Fruit fly (Drosophila melanogaster) whole organism, wandering third instar larva: ENCODE data around the gene Lgr3.

Source experiments
- Abd-B ChIP-seq: fragments of >200 bp; optimal IDR thresholded peaks from 2 replicates; lab custom pipeline; 2017; ENCODE audit warnings: missing biosample characterization, missing genetic modification characterization
- CG32264 ChIP-seq: fragments of 200-800 bp; sonication (Bioruptor generic); optimal IDR thresholded peaks from 2 replicates; lab custom pipeline; 2016; ENCODE audit warnings: missing biosample characterization, missing genetic modification characterization
- CG9705 ChIP-seq: fragments of 200-800 bp; sonication (Bioruptor generic); optimal IDR thresholded peaks from 2 replicates; lab custom pipeline; 2018; ENCODE audit warnings: missing biosample characterization, mild to moderate bottlenecking, missing genetic modification characterization
- Dif ChIP-seq: fragments of 200-275, 200-300 bp; sonication (Bioruptor generic); optimal IDR thresholded peaks from 2 replicates; lab custom pipeline; 2018; ENCODE audit warnings: missing biosample characterization, missing genetic modification characterization; ENCODE audit not compliant: partially characterized antibody
- HLH106 ChIP-seq: fragments of 200-800 bp; optimal IDR thresholded peaks from 3 replicates; lab custom pipeline; 2019; ENCODE audit warnings: missing biosample characterization, mild to moderate bottlenecking, missing genetic modification characterization, moderate library complexity
- Hnf4 ChIP-seq: fragments of 200-800 bp; sonication (Bioruptor generic); optimal IDR thresholded peaks from 2 replicates; lab custom pipeline; 2016; ENCODE audit warnings: missing biosample characterization, mild to moderate bottlenecking, missing genetic modification characterization
- Hr78 ChIP-seq: fragments of >200 bp; optimal IDR thresholded peaks from 2 replicates; lab custom pipeline; 2017; ENCODE audit warnings: missing biosample characterization, missing genetic modification characterization
- Jra ChIP-seq: sonication (Bioruptor generic); optimal IDR thresholded peaks from 2 replicates; lab custom pipeline; 2016; ENCODE audit warnings: missing biosample characterization, missing genetic modification characterization
- Mio ChIP-seq: sonication (Bioruptor generic); optimal IDR thresholded peaks from 2 replicates; lab custom pipeline; 2016; ENCODE audit warnings: missing biosample characterization, missing genetic modification characterization
- Myc ChIP-seq: fragments of >200 bp; optimal IDR thresholded peaks from 2 replicates; lab custom pipeline; 2017
- N ChIP-seq: fragments of >200 bp; optimal IDR thresholded peaks from 2 replicates; lab custom pipeline; 2018; ENCODE audit warnings: missing biosample characterization, missing external identifiers, missing genetic modification characterization
- OdsH ChIP-seq: fragments of 200-800 bp; sonication (Bioruptor generic); optimal IDR thresholded peaks from 2 replicates; lab custom pipeline; 2016; ENCODE audit warnings: missing biosample characterization, mild to moderate bottlenecking, missing genetic modification characterization
- Rel ChIP-seq, 2 experiments: fragments of 200-800 bp; sonication (Bioruptor generic) in 1 of 2; optimal IDR thresholded peaks; 2 replicates in 1 of 2; 3 replicates in 1 of 2; lab custom pipeline; 2016 to 2019; ENCODE audit warnings: mild to moderate bottlenecking in 2 of 2, missing biosample characterization in 2 of 2, missing genetic modification characterization in 2 of 2, moderate library complexity in 1 of 2
- Sp1 ChIP-seq: fragments of 200-800 bp; sonication (Bioruptor generic); optimal IDR thresholded peaks from 3 replicates; lab custom pipeline; 2019; ENCODE audit warnings: missing biosample characterization, mild to moderate bottlenecking, missing genetic modification characterization, moderate library complexity
- Vsx2 ChIP-seq: fragments of 200-300, 225-300 bp; sonication (Bioruptor generic); optimal IDR thresholded peaks from 2 replicates; lab custom pipeline; 2018; ENCODE audit warnings: missing biosample characterization, missing genetic modification characterization; ENCODE audit not compliant: partially characterized antibody
- br ChIP-seq: fragments of 200-800 bp; sonication (Bioruptor generic); optimal IDR thresholded peaks from 2 replicates; lab custom pipeline; 2016; ENCODE audit warnings: missing biosample characterization, missing genetic modification characterization
- brk ChIP-seq: fragments of 200-800 bp; sonication (Bioruptor generic); optimal IDR thresholded peaks from 2 replicates; lab custom pipeline; 2016; ENCODE audit warnings: missing biosample characterization, mild to moderate bottlenecking, missing genetic modification characterization
- dl ChIP-seq, 2 experiments: fragments of 175-275, 200-275 bp in 1 of 2; fragments of 200-275 bp in 1 of 2; sonication (Bioruptor generic); optimal IDR thresholded peaks; lab custom pipeline; 2018; ENCODE audit warnings: mild to moderate bottlenecking in 2 of 2, missing biosample characterization in 2 of 2, missing genetic modification characterization in 2 of 2, moderate library complexity in 2 of 2; ENCODE audit not compliant: partially characterized antibody in 2 of 2, insufficient read depth in 1 of 2
- dmrt93B ChIP-seq: fragments of 200-800 bp; sonication (Bioruptor generic); optimal IDR thresholded peaks from 2 replicates; lab custom pipeline; 2018; ENCODE audit warnings: missing biosample characterization, mild to moderate bottlenecking, missing genetic modification characterization
- ey ChIP-seq: fragments of 200-800 bp; sonication (Bioruptor generic); optimal IDR thresholded peaks from 2 replicates; lab custom pipeline; 2016; ENCODE audit warnings: missing biosample characterization, missing genetic modification characterization
- foxo ChIP-seq, 2 experiments: fragments of 200-800 bp; sonication (Bioruptor generic); optimal IDR thresholded peaks; 2 replicates in 1 of 2; 3 replicates in 1 of 2; lab custom pipeline; 2016 to 2017; ENCODE audit warnings: missing biosample characterization in 2 of 2, missing genetic modification characterization in 2 of 2
- fru ChIP-seq: fragments of 200-800 bp; sonication (Bioruptor generic); optimal IDR thresholded peaks from 3 replicates; lab custom pipeline; 2016; ENCODE audit warnings: missing biosample characterization, mild to moderate bottlenecking, missing genetic modification characterization
- h ChIP-seq: fragments of 200-800 bp; sonication (Bioruptor generic); optimal IDR thresholded peaks from 3 replicates; lab custom pipeline; 2016; ENCODE audit warnings: missing biosample characterization, mild to moderate bottlenecking, missing genetic modification characterization
- lola ChIP-seq: fragments of >200 bp; optimal IDR thresholded peaks from 2 replicates; lab custom pipeline; 2017; ENCODE audit warnings: missing biosample characterization, missing genetic modification characterization
- psq ChIP-seq: fragments of 200-800 bp; sonication (Bioruptor generic); optimal IDR thresholded peaks from 3 replicates; lab custom pipeline; 2017; ENCODE audit warnings: missing biosample characterization, mild to moderate bottlenecking, missing genetic modification characterization, moderate library complexity
- rgr ChIP-seq: fragments of 200-800 bp; sonication (Bioruptor generic); optimal IDR thresholded peaks from 3 replicates; lab custom pipeline; 2016; ENCODE audit warnings: missing biosample characterization, mild to moderate bottlenecking, missing genetic modification characterization
- sage ChIP-seq: fragments of 200-800 bp; sonication (Bioruptor generic); optimal IDR thresholded peaks from 2 replicates; lab custom pipeline; 2016; ENCODE audit warnings: missing biosample characterization, mild to moderate bottlenecking, missing genetic modification characterization
- sv ChIP-seq: fragments of 200-800 bp; sonication (Bioruptor generic); optimal IDR thresholded peaks from 3 replicates; lab custom pipeline; 2016; ENCODE audit warnings: missing biosample characterization, missing genetic modification characterization
- tai ChIP-seq: sonication (Bioruptor generic); optimal IDR thresholded peaks from 2 replicates; lab custom pipeline; 2016; ENCODE audit warnings: missing biosample characterization, missing genetic modification characterization
- woc ChIP-seq: sonication (Bioruptor generic); optimal IDR thresholded peaks from 2 replicates; lab custom pipeline; 2016; ENCODE audit warnings: missing biosample characterization, mild to moderate bottlenecking, missing genetic modification characterization

The Lgr3 gene

DNA sequence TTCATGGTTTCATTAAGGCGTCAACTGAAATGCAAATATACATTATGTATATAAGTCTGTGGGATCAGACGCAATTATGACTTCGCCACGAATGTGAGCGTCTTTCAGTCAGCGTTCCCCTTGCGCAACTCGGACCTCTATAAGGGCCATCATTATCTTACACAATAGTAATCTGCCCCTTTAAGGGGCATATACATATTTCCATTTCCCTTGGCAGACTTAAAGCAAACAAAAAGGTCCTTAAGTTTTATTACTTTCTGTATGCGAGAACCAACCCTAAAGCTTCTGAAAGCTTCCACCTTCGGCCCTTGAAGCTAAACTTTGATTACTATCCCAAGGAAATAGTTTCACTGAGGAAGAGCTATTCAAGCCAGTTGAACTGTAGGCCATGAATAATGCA, 15.2 kb upstream of the Lgr3 start:
- no peak for TF ChIP-seq CG9705 (GFP tag; lab: Kevin White, UChicago)
- no peak for TF ChIP-seq psq (GFP tag; lab: Kevin White, UChicago)
- no peak for TF ChIP-seq dmrt93B
- no peak for TF ChIP-seq sage (GFP tag; lab: Kevin White, UChicago)
- no peak for TF ChIP-seq dl (GFP tag; optimal IDR thresholded peaks at IDR 0.05; lab: Kevin White, UChicago; ENCODE audit: insufficient read depth in 1 of 2, partially characterized antibody in 2 of 2)
- no peak for TF ChIP-seq tai
- no peak for TF ChIP-seq rgr (GFP tag; lab: Kevin White, UChicago)
- no peak for TF ChIP-seq Vsx2 (GFP tag; lab: Kevin White, UChicago)
- no peak for TF ChIP-seq h (GFP tag; lab: Kevin White, UChicago)
- no peak for TF ChIP-seq brk (GFP tag; lab: Kevin White, UChicago)
- TF ChIP-seq Abd-B (GFP tag; lab: Kevin White, UChicago), result no peak
- no peak for TF ChIP-seq Jra (GFP tag; lab: Kevin White, UChicago)
- no peak for TF ChIP-seq Rel (GFP tag; optimal IDR thresholded peaks at IDR 0.05; lab: Kevin White, UChicago)
- no peak for TF ChIP-seq Rel (tag; optimal IDR thresholded peaks at IDR 0.05; lab: Kevin White, UChicago)
- TF ChIP-seq Dif (GFP tag; lab: Kevin White, UChicago), result no peak
- no peak for TF ChIP-seq Sp1 (GFP tag; lab: Kevin White, UChicago)
- no peak for TF ChIP-seq ey
- TF ChIP-seq CG32264, result no peak
- TF ChIP-seq Myc, result no peak
- no peak for TF ChIP-seq N (GFP tag; lab: Kevin White, UChicago)
- TF ChIP-seq Hr78 (GFP tag; lab: Kevin White, UChicago), result no peak
- TF ChIP-seq, all 38 proteins: peak for 0

DNA sequence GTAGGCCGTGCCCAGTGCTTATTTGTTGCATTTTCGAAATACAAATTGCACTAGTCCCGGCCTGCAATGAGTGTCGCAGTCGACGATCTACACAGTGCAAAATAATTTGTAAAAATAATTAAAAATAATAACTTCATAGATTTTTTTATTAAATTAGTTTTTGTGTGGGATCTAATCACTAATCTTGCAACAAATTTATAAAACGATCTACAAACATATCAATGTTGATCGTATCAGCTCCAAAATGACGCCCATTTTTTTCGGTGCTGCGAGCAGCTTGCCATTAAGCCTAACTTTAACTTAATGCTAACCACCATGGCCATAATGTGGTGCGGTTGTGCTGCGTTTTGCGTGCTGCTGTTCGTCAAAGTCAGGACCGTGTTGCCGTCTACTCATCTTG, 14.2 kb upstream of the Lgr3 start:
- peak; percentile 5 for TF ChIP-seq woc (GFP tag; lab: Kevin White, UChicago)
- peak; percentile 43 for TF ChIP-seq fru (GFP tag; lab: Kevin White, UChicago)
- peak; percentile 30 for TF ChIP-seq br (GFP tag; lab: Kevin White, UChicago)
- TF ChIP-seq HLH106 (tag; lab: Kevin White, UChicago), result peak; percentile 54
- no peak for TF ChIP-seq Myc
- TF ChIP-seq sage (GFP tag; lab: Kevin White, UChicago), result peak; percentile 17
- TF ChIP-seq rgr (GFP tag; lab: Kevin White, UChicago), result peak; percentile 54
- no peak for TF ChIP-seq tai
- TF ChIP-seq foxo (GFP tag; optimal IDR thresholded peaks at IDR 0.05; lab: Kevin White, UChicago), result peak in 1 of 2 experiments; percentile 65
- TF ChIP-seq h (GFP tag; lab: Kevin White, UChicago), result peak; percentile 56
- no peak for TF ChIP-seq Abd-B (GFP tag; lab: Kevin White, UChicago)
- peak; percentile 42 for TF ChIP-seq OdsH (GFP tag; lab: Kevin White, UChicago)
- peak; percentile 65 for TF ChIP-seq Sp1 (GFP tag; lab: Kevin White, UChicago)
- TF ChIP-seq dmrt93B, result peak; percentile 13
- peak; percentile 40 for TF ChIP-seq psq (GFP tag; lab: Kevin White, UChicago)

DNA sequence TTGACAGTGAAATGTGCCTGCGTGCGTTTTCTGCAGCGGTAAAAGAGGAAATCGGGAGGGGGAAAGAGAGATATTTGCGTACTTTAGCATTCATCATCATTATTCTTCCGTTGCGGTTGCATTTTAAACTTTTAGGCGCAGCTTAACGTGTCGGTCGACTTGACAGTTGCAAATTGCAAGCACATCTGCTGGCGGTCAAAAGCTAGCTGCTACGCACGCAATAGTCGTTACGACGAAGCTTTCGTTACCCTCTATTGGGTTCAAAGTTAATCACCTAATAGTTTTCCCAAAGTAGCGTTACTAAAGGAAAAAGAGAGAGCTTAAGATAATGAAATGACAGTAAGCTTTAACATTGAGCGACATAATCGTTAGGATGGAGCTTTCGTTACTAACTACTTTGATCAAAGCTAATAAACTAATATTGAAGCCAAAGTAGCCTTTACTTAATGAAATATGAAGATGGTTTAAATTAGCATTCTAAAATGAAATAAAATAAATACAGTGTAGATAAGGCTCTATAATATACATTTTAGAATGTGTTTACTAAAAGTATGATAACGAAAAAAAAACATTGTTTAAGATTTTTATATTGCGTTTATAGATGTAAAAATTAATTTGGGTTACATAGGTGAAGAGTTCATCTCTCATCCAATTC, 13.4 kb upstream of the Lgr3 start:
- TF ChIP-seq psq (GFP tag; lab: Kevin White, UChicago) (no peak), sv (no peak), fru (GFP tag; lab: Kevin White, UChicago) (peak; percentile 4), Sp1 (GFP tag; lab: Kevin White, UChicago) (no peak), CG32264 (no peak), ey (no peak), dl (GFP tag; optimal IDR thresholded peaks at IDR 0.05; lab: Kevin White, UChicago; ENCODE audit: insufficient read depth in 1 of 2, partially characterized antibody in 2 of 2) (peak in 1 of 2 experiments; percentile 63), Hnf4 (GFP tag; lab: Kevin White, UChicago) (no peak), Mio (GFP tag; lab: Kevin White, UChicago) (no peak), Vsx2 (GFP tag; lab: Kevin White, UChicago) (peak; percentile 59), dmrt93B (no peak), OdsH (GFP tag; lab: Kevin White, UChicago) (no peak), Dif (GFP tag; lab: Kevin White, UChicago) (peak; percentile 83)

DNA sequence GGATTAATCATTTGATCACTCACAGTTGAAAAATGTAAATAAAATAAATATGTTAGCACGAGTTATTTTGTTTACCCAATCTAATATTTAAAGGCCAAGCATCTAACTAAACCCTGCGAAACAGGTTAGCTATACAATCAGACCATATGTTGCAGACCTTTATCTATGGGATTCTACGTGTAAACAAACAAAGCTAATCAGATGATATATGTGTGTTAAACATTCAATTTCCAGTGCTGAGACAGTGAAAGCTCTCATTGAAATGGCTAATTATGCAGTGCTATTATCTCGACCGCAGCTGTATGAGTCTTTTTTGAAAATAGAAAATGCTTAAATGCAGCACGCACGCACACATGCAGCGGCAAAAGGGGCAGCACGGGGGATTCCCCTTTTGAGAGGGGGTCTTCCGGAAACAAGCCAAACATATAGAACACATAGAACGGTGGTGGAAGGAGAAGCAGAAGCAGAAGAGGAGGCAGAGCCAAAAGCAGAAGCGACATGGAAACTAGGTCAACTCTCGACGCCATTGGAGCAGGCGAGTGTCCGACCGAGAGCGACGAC, 5.7 kb upstream of the Lgr3 start:
- TF ChIP-seq Sp1 (GFP tag; lab: Kevin White, UChicago) (no peak), Mio (GFP tag; lab: Kevin White, UChicago) (no peak), Rel (GFP tag; optimal IDR thresholded peaks at IDR 0.05; lab: Kevin White, UChicago) (no peak), Rel (tag; optimal IDR thresholded peaks at IDR 0.05; lab: Kevin White, UChicago) (peak; percentile 64), lola (no peak), fru (GFP tag; lab: Kevin White, UChicago) (no peak), N (GFP tag; lab: Kevin White, UChicago) (no peak), sv (no peak), Jra (GFP tag; lab: Kevin White, UChicago) (no peak), Abd-B (GFP tag; lab: Kevin White, UChicago) (no peak)
